Worm (Caenorhabditis elegans) whole organism, L1 larva: Measurements from ENCODE around the gene C39F7.1.
A peak's percentile ranks its signal among the peaks of the same experiment; 100 is the strongest.

Source experiments
- Y116A8C.19 ChIP-seq: sonication (generic microtip); optimal IDR thresholded peaks from 2 replicates; lab custom pipeline; 2016; ENCODE audit warnings: missing compliant biosample characterization, missing genetic modification characterization, borderline replicate concordance
- aly-2 ChIP-seq: fragments of 150-350 bp; optimal IDR thresholded peaks from 2 replicates; lab custom pipeline; 2014; ENCODE audit warnings: missing biosample characterization, missing genetic modification characterization
- ceh-63 ChIP-seq: fragments of 200-800 bp; sonication (Bioruptor generic); optimal IDR thresholded peaks from 2 replicates; lab custom pipeline; 2018; ENCODE audit warnings: mild to moderate bottlenecking, missing genetic modification characterization, missing compliant biosample characterization
- ces-1 ChIP-seq: fragments of 150-350 bp; optimal IDR thresholded peaks from 2 replicates; lab custom pipeline; 2014; ENCODE audit warnings: missing biosample characterization, missing genetic modification reagents, missing genetic modification characterization
- dpl-1 ChIP-seq, 3 experiments: fragments of 150-350 bp in 2 of 3; sonication (generic microtip) in 1 of 3; optimal IDR thresholded peaks; 2 replicates each; lab custom pipeline; 2014 to 2017; ENCODE audit warnings: missing biosample characterization in 3 of 3, missing genetic modification characterization in 3 of 3, missing genetic modification reagents in 3 of 3
- dsc-1 ChIP-seq: sonication (generic microtip); optimal IDR thresholded peaks from 2 replicates; lab custom pipeline; 2016; ENCODE audit warnings: mild to moderate bottlenecking, missing genetic modification characterization, missing compliant biosample characterization
- efl-3 ChIP-seq: fragments of 200-800 bp; sonication (Bioruptor generic); optimal IDR thresholded peaks from 2 replicates; lab custom pipeline; 2018; ENCODE audit warnings: mild to moderate bottlenecking, missing genetic modification characterization, missing compliant biosample characterization
- elt-3 ChIP-seq, 6 experiments: fragments of 150-350 bp in 1 of 6; sonication (generic microtip); optimal IDR thresholded peaks; 2 replicates each; lab custom pipeline; 2017 to 2018; ENCODE audit warnings: missing biosample characterization in 6 of 6, missing genetic modification characterization in 6 of 6, inconsistent platforms in 1 of 6
- ets-5 ChIP-seq: fragments of 200-800 bp; sonication (Bioruptor generic); IDR thresholded peaks from 2 replicates; pipeline ENCODE4 v1.3.6; 2022; ENCODE audit warnings: missing genetic modification characterization, missing compliant biosample characterization
- fkh-4 ChIP-seq: sonication (generic microtip); optimal IDR thresholded peaks from 2 replicates; lab custom pipeline; 2016; ENCODE audit warnings: missing compliant biosample characterization, missing genetic modification characterization, borderline replicate concordance
- fos-1 ChIP-seq: fragments of 150-350 bp; optimal IDR thresholded peaks from 2 replicates; lab custom pipeline; 2014; ENCODE audit warnings: missing biosample characterization, missing genetic modification characterization
- hpl-2 ChIP-seq: fragments of 150-350 bp; optimal IDR thresholded peaks from 2 replicates; lab custom pipeline; 2014; ENCODE audit warnings: missing biosample characterization, missing genetic modification reagents, missing genetic modification characterization
- irx-1 ChIP-seq: sonication (generic microtip); optimal IDR thresholded peaks from 2 replicates; lab custom pipeline; 2016; ENCODE audit warnings: missing genetic modification characterization, missing compliant biosample characterization
- lin-14 ChIP-seq: fragments of 200-800 bp; sonication (Bioruptor generic); optimal IDR thresholded peaks from 2 replicates; lab custom pipeline; 2018; ENCODE audit warnings: mild to moderate bottlenecking, missing genetic modification characterization, moderate library complexity, missing compliant biosample characterization
- lir-3 ChIP-seq: sonication (generic microtip); optimal IDR thresholded peaks from 2 replicates; lab custom pipeline; 2016; ENCODE audit warnings: mild to moderate bottlenecking, missing genetic modification characterization, moderate library complexity, missing compliant biosample characterization; ENCODE audit not compliant: poor library complexity
- nhr-19 ChIP-seq: fragments of 200-800 bp; sonication (Bioruptor generic); conservative IDR thresholded peaks from 2 replicates; pipeline ENCODE4 v1.3.6; 2022; ENCODE audit warnings: missing genetic modification characterization, missing compliant biosample characterization
- nhr-85 ChIP-seq: sonication (generic microtip); peaks from one replicate; lab custom pipeline; 2016; ENCODE audit warnings: missing genetic modification characterization, inconsistent platforms, missing compliant biosample characterization
- skn-1 ChIP-seq: fragments of 150-350 bp; optimal IDR thresholded peaks from 2 replicates; lab custom pipeline; 2014; ENCODE audit warnings: missing biosample characterization, missing genetic modification characterization
- snu-23 ChIP-seq: sonication (generic microtip); optimal IDR thresholded peaks from 2 replicates; lab custom pipeline; 2016; ENCODE audit warnings: missing genetic modification characterization, missing compliant biosample characterization
- sptf-1 ChIP-seq: fragments of 150-350 bp; optimal IDR thresholded peaks from 2 replicates; lab custom pipeline; 2014; ENCODE audit warnings: missing biosample characterization, missing genetic modification characterization
- unc-86 ChIP-seq: sonication (generic microtip); optimal IDR thresholded peaks from 2 replicates; lab custom pipeline; 2016; ENCODE audit warnings: missing genetic modification characterization, missing compliant biosample characterization
- unc-98 ChIP-seq: fragments of 200-800 bp; sonication (Bioruptor generic); IDR thresholded peaks from 2 replicates; pipeline ENCODE4 v1.3.6; 2022; ENCODE audit warnings: missing genetic modification characterization, missing compliant biosample characterization
- xbp-1 ChIP-seq: sonication (generic microtip); optimal IDR thresholded peaks from 2 replicates; lab custom pipeline; 2016; ENCODE audit warnings: missing genetic modification characterization, missing compliant biosample characterization
- zag-1 ChIP-seq: fragments of 150-350 bp; optimal IDR thresholded peaks from 2 replicates; lab custom pipeline; 2014; ENCODE audit warnings: missing biosample characterization, missing genetic modification characterization

The C39F7.1 gene

DNA sequence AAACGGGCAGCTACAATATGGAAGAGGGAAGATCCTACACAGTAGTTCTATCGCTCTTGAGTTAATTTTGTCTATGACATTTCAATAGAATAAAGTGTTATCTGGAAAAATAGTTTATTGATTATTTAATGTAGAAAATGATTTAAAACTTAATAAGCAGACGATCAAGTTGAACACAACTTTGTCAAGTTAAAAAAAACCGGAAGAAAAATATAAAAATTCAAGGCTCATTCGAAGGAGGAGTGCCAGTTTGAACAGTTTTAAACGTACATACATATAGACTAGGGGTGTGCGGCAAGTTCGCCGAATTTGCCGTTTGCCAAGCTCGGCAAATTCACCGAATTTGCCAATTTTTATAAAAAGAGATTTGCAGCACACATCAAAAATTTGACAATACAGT is 39.1 kb downstream of the C39F7.1 start, which contains the start of gene egl-2:
TSS of gene egl-2 (minus strand) at position 101 of the 400 bp plus-strand sequence.
- TF ChIP-seq elt-3 (tag; optimal IDR thresholded peaks at IDR 0.05; lab: Kevin White, UChicago) (no peak), snu-23 (GFP tag; lab: Kevin White, UChicago) (no peak), ets-5 (GFP tag; lab: Robert Waterston, UW) (no peak), unc-86 (no peak), fos-1 (tag; lab: Kevin White, UChicago) (no peak)

DNA sequence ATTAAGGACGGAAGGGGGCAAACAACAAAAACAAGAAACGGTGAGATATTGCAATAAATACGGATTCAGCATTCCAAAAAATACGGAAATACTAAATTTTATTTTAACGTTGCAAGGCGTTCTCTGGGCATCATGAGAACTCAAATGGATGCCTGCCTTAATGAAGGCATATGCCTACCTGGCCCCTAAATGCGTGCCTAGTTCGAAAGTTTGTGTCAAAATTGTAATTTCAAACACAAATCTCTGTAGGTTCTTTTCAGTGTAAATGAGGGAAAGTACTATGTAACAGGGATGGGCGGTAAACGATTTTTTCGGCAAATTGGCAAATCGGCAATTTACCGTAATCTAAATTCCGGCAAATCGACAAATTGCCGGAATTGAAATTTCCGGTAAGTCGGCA is 41.9 kb downstream of the C39F7.1 start:
- TF ChIP-seq lir-3 (tag; lab: Kevin White, UChicago) (no peak), skn-1 (tag; lab: Kevin White, UChicago) (no peak), aly-2 (no peak), ceh-63 (GFP tag; lab: Kevin White, UChicago) (no peak), hpl-2 (no peak), nhr-85 (tag; lab: Kevin White, UChicago) (no peak), efl-3 (GFP tag; lab: Kevin White, UChicago) (no peak), ces-1 (GFP tag; lab: Kevin White, UChicago) (no peak), nhr-19 (GFP tag; lab: Robert Waterston, UW) (no peak), xbp-1 (tag; lab: Kevin White, UChicago) (no peak), zag-1 (tag; lab: Kevin White, UChicago) (no peak), lin-14 (GFP tag; lab: Kevin White, UChicago) (no peak), sptf-1 (no peak), dpl-1 (GFP tag; optimal IDR thresholded peaks at IDR 0.05; lab: Kevin White, UChicago) (no peak), Y116A8C.19 (tag; lab: Kevin White, UChicago) (no peak), irx-1 (tag; lab: Kevin White, UChicago) (no peak), elt-3 (tag; optimal IDR thresholded peaks at IDR 0.05; lab: Kevin White, UChicago) (no peak), unc-98 (GFP tag; lab: Robert Waterston, UW) (no peak)
- TF ChIP-seq, all 84 proteins: peak for 0

DNA sequence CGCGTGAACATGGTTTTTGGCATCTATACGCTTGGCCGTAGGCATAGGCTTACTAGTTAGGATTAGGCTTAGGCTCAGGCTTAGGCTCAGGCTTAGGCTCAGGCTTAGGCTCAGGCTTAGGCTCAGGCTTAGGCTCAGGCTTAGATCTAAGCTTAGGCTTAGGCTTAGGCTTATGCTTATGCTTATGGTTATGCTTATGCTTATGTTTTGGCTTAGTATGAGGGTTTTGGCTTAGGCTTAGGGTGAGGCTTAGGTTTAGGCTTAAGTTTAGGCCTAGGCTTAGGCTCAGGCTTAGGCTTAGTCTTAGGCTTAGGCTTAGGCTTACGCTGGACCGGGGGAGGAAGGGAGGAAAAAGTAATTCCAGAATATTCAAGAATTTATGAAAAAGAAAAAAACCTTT is 45.7 kb downstream of the C39F7.1 start:
- TF ChIP-seq lir-3 (tag; lab: Kevin White, UChicago) = no peak
- TF ChIP-seq fos-1 (tag; lab: Kevin White, UChicago) = no peak

DNA sequence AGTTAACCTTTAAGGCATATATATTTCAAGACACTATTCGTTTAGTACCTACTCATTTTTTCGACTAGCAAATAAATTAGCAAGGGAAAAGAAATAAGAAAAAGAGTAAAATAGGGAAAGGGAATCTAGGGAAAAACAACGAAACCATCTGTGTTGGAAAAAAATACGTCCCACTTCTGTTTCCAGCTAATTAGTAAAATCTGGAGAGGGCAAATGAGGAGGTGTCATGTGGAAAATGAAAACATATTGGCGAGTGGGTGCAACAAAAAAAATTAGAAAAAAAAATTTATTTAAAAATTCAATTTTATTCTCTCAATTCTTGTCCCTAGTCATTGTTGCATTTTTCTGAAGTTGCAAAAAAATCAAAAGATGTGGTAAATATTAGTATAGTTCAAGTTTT is 47.6 kb downstream of the C39F7.1 start:
- TF ChIP-seq fos-1 (tag; lab: Kevin White, UChicago) = no peak
- peak; percentile 96 for TF ChIP-seq dsc-1
- peak; percentile 81 for TF ChIP-seq fkh-4 (tag; lab: Kevin White, UChicago)
